Fruit fly (Drosophila melanogaster) whole organism, wandering third instar larva: ENCODE results near the gene Wee1.

Experiments
- Abd-B ChIP-seq: fragments of >200 bp; optimal IDR thresholded peaks from 2 replicates; lab custom pipeline; 2017; ENCODE audit warnings: missing biosample characterization, missing genetic modification characterization
- CG32264 ChIP-seq: fragments of 200-800 bp; sonication (Bioruptor generic); optimal IDR thresholded peaks from 2 replicates; lab custom pipeline; 2016; ENCODE audit warnings: missing biosample characterization, missing genetic modification characterization
- CrebA ChIP-seq: fragments of 200-800 bp; sonication (Bioruptor generic); optimal IDR thresholded peaks from 2 replicates; lab custom pipeline; 2016; ENCODE audit warnings: missing biosample characterization, mild to moderate bottlenecking, missing genetic modification characterization, borderline replicate concordance
- Dfd ChIP-seq: fragments of >200 bp; optimal IDR thresholded peaks from 2 replicates; lab custom pipeline; 2017; ENCODE audit warnings: missing biosample characterization, missing genetic modification characterization
- Dif ChIP-seq: fragments of 200-275, 200-300 bp; sonication (Bioruptor generic); optimal IDR thresholded peaks from 2 replicates; lab custom pipeline; 2018; ENCODE audit warnings: missing biosample characterization, missing genetic modification characterization; ENCODE audit not compliant: partially characterized antibody
- GATAd ChIP-seq: sonication (Bioruptor generic); optimal IDR thresholded peaks from 2 replicates; lab custom pipeline; 2016; ENCODE audit warnings: missing biosample characterization, missing genetic modification characterization
- HLH106 ChIP-seq: fragments of 200-800 bp; optimal IDR thresholded peaks from 3 replicates; lab custom pipeline; 2019; ENCODE audit warnings: missing biosample characterization, mild to moderate bottlenecking, missing genetic modification characterization, moderate library complexity
- Hnf4 ChIP-seq: fragments of 200-800 bp; sonication (Bioruptor generic); optimal IDR thresholded peaks from 2 replicates; lab custom pipeline; 2016; ENCODE audit warnings: missing biosample characterization, mild to moderate bottlenecking, missing genetic modification characterization
- Hr78 ChIP-seq: fragments of >200 bp; optimal IDR thresholded peaks from 2 replicates; lab custom pipeline; 2017; ENCODE audit warnings: missing biosample characterization, missing genetic modification characterization
- Jra ChIP-seq: sonication (Bioruptor generic); optimal IDR thresholded peaks from 2 replicates; lab custom pipeline; 2016; ENCODE audit warnings: missing biosample characterization, missing genetic modification characterization
- Mio ChIP-seq: sonication (Bioruptor generic); optimal IDR thresholded peaks from 2 replicates; lab custom pipeline; 2016; ENCODE audit warnings: missing biosample characterization, missing genetic modification characterization
- Myc ChIP-seq: fragments of >200 bp; optimal IDR thresholded peaks from 2 replicates; lab custom pipeline; 2017
- N ChIP-seq: fragments of >200 bp; optimal IDR thresholded peaks from 2 replicates; lab custom pipeline; 2018; ENCODE audit warnings: missing biosample characterization, missing external identifiers, missing genetic modification characterization
- OdsH ChIP-seq: fragments of 200-800 bp; sonication (Bioruptor generic); optimal IDR thresholded peaks from 2 replicates; lab custom pipeline; 2016; ENCODE audit warnings: missing biosample characterization, mild to moderate bottlenecking, missing genetic modification characterization
- Rel ChIP-seq, 2 experiments: fragments of 200-800 bp; sonication (Bioruptor generic) in 1 of 2; optimal IDR thresholded peaks; 2 replicates in 1 of 2; 3 replicates in 1 of 2; lab custom pipeline; 2016 to 2019; ENCODE audit warnings: mild to moderate bottlenecking in 2 of 2, missing biosample characterization in 2 of 2, missing genetic modification characterization in 2 of 2, moderate library complexity in 1 of 2
- Sp1 ChIP-seq: fragments of 200-800 bp; sonication (Bioruptor generic); optimal IDR thresholded peaks from 3 replicates; lab custom pipeline; 2019; ENCODE audit warnings: missing biosample characterization, mild to moderate bottlenecking, missing genetic modification characterization, moderate library complexity
- br ChIP-seq: fragments of 200-800 bp; sonication (Bioruptor generic); optimal IDR thresholded peaks from 2 replicates; lab custom pipeline; 2016; ENCODE audit warnings: missing biosample characterization, missing genetic modification characterization
- brk ChIP-seq: fragments of 200-800 bp; sonication (Bioruptor generic); optimal IDR thresholded peaks from 2 replicates; lab custom pipeline; 2016; ENCODE audit warnings: missing biosample characterization, mild to moderate bottlenecking, missing genetic modification characterization
- dl ChIP-seq, 2 experiments: fragments of 175-275, 200-275 bp in 1 of 2; fragments of 200-275 bp in 1 of 2; sonication (Bioruptor generic); optimal IDR thresholded peaks; lab custom pipeline; 2018; ENCODE audit warnings: mild to moderate bottlenecking in 2 of 2, missing biosample characterization in 2 of 2, missing genetic modification characterization in 2 of 2, moderate library complexity in 2 of 2; ENCODE audit not compliant: partially characterized antibody in 2 of 2, insufficient read depth in 1 of 2
- dmrt93B ChIP-seq: fragments of 200-800 bp; sonication (Bioruptor generic); optimal IDR thresholded peaks from 2 replicates; lab custom pipeline; 2018; ENCODE audit warnings: missing biosample characterization, mild to moderate bottlenecking, missing genetic modification characterization
- dsf ChIP-seq: sonication (Bioruptor generic); optimal IDR thresholded peaks from 2 replicates; lab custom pipeline; 2016; ENCODE audit warnings: missing biosample characterization, missing genetic modification characterization, borderline replicate concordance
- ey ChIP-seq: fragments of 200-800 bp; sonication (Bioruptor generic); optimal IDR thresholded peaks from 2 replicates; lab custom pipeline; 2016; ENCODE audit warnings: missing biosample characterization, missing genetic modification characterization
- foxo ChIP-seq, 2 experiments: fragments of 200-800 bp; sonication (Bioruptor generic); optimal IDR thresholded peaks; 2 replicates in 1 of 2; 3 replicates in 1 of 2; lab custom pipeline; 2016 to 2017; ENCODE audit warnings: missing biosample characterization in 2 of 2, missing genetic modification characterization in 2 of 2
- fru ChIP-seq: fragments of 200-800 bp; sonication (Bioruptor generic); optimal IDR thresholded peaks from 3 replicates; lab custom pipeline; 2016; ENCODE audit warnings: missing biosample characterization, mild to moderate bottlenecking, missing genetic modification characterization
- h ChIP-seq: fragments of 200-800 bp; sonication (Bioruptor generic); optimal IDR thresholded peaks from 3 replicates; lab custom pipeline; 2016; ENCODE audit warnings: missing biosample characterization, mild to moderate bottlenecking, missing genetic modification characterization
- jim ChIP-seq: fragments of 175-275, 200-325 bp; sonication (Bioruptor generic); optimal IDR thresholded peaks from 2 replicates; lab custom pipeline; 2016; ENCODE audit warnings: missing biosample characterization, mild to moderate bottlenecking, missing genetic modification characterization
- lola ChIP-seq: fragments of >200 bp; optimal IDR thresholded peaks from 2 replicates; lab custom pipeline; 2017; ENCODE audit warnings: missing biosample characterization, missing genetic modification characterization
- pan ChIP-seq: fragments of >200 bp; optimal IDR thresholded peaks from 2 replicates; lab custom pipeline; 2017
- rgr ChIP-seq: fragments of 200-800 bp; sonication (Bioruptor generic); optimal IDR thresholded peaks from 3 replicates; lab custom pipeline; 2016; ENCODE audit warnings: missing biosample characterization, mild to moderate bottlenecking, missing genetic modification characterization
- sv ChIP-seq: fragments of 200-800 bp; sonication (Bioruptor generic); optimal IDR thresholded peaks from 3 replicates; lab custom pipeline; 2016; ENCODE audit warnings: missing biosample characterization, missing genetic modification characterization
- tai ChIP-seq: sonication (Bioruptor generic); optimal IDR thresholded peaks from 2 replicates; lab custom pipeline; 2016; ENCODE audit warnings: missing biosample characterization, missing genetic modification characterization
- usp ChIP-seq: fragments of >200 bp; optimal IDR thresholded peaks from 2 replicates; lab custom pipeline; 2017; ENCODE audit warnings: missing biosample characterization, missing genetic modification characterization
- woc ChIP-seq: sonication (Bioruptor generic); optimal IDR thresholded peaks from 2 replicates; lab custom pipeline; 2016; ENCODE audit warnings: missing biosample characterization, mild to moderate bottlenecking, missing genetic modification characterization

Wee1 gene

DNA sequence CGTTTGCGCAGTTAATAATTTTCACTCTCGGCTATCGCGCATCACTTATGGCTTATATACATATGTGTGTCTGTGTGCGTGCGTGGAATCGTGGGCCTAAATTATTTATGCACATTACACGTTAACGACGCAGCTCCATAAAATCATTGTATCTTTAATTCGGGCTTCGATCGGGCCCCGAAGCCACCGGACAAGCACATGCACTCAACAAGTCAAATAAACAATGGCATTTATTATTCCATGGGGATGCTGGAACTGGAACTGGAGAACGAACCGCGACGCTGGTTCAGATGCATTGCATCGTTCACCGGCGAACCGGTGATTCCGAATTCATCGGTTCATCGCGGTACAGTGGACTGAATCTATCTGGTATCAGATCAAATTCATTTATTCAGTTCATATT is 34.6 kb upstream of the Wee1 start, which contains the start of gene ihog:
Gene ihog (minus strand): TSS at position 269 of the 403 bp plus-strand sequence.
- TF ChIP-seq sv (GFP tag; lab: Kevin White, UChicago) (no peak), woc (GFP tag; lab: Kevin White, UChicago) (peak; percentile 77)

dm6 chr2L:6945088-6945487 is 31.1 kb upstream of the Wee1 start, which contains the start of gene Fgop2:
Fgop2 (minus strand) TSS chr2L:6945289.
- TF ChIP-seq h (no peak), Rel (GFP tag; optimal IDR thresholded peaks at IDR 0.05; lab: Kevin White, UChicago) (no peak), Rel (tag; optimal IDR thresholded peaks at IDR 0.05; lab: Kevin White, UChicago) (peak; percentile 7)
- TF ChIP-seq, all 38 proteins: peak for 1

dm6 chr2L:6942714-6943113 is 28.8 kb upstream of the Wee1 start, which contains the start of gene CG18304:
CG18304 (minus strand) TSS chr2L:6942814.
- TF ChIP-seq lola (GFP tag; lab: Kevin White, UChicago) = no peak
- no peak for TF ChIP-seq Jra (GFP tag; lab: Kevin White, UChicago)
- TF ChIP-seq usp (GFP tag; lab: Kevin White, UChicago) = no peak
- TF ChIP-seq fru (GFP tag; lab: Kevin White, UChicago) = no peak
- no peak for TF ChIP-seq rgr (GFP tag; lab: Kevin White, UChicago)
- no peak for TF ChIP-seq CrebA (GFP tag; lab: Kevin White, UChicago)
- no peak for TF ChIP-seq N (GFP tag; lab: Kevin White, UChicago)
- no peak for TF ChIP-seq Dfd (GFP tag; lab: Kevin White, UChicago)
- TF ChIP-seq, all 38 proteins: peak for 0

dm6 chr2L:6941731-6942130 is 27.8 kb upstream of the Wee1 start:
- no peak for TF ChIP-seq h
- no peak for TF ChIP-seq pan (lab: Kevin White, UChicago)
- TF ChIP-seq Myc (lab: Kevin White, UChicago) = no peak
- no peak for TF ChIP-seq usp (GFP tag; lab: Kevin White, UChicago)
- no peak for TF ChIP-seq N (GFP tag; lab: Kevin White, UChicago)

- TF ChIP-seq usp (GFP tag; lab: Kevin White, UChicago) = no peak
- no peak for TF ChIP-seq jim
- TF ChIP-seq lola (GFP tag; lab: Kevin White, UChicago) = no peak
- TF ChIP-seq Myc (lab: Kevin White, UChicago) = no peak
- no peak for TF ChIP-seq Dif
- TF ChIP-seq Dfd (GFP tag; lab: Kevin White, UChicago) = no peak
- no peak for TF ChIP-seq dsf (GFP tag; lab: Kevin White, UChicago)
- no peak for TF ChIP-seq foxo (GFP tag; optimal IDR thresholded peaks at IDR 0.05; lab: Kevin White, UChicago)
- no peak for TF ChIP-seq brk (GFP tag; lab: Kevin White, UChicago)
- no peak for TF ChIP-seq Hr78 (GFP tag; lab: Kevin White, UChicago)
- TF ChIP-seq OdsH (GFP tag; lab: Kevin White, UChicago) = no peak
- TF ChIP-seq CrebA (GFP tag; lab: Kevin White, UChicago) = no peak
- TF ChIP-seq Abd-B = no peak
- no peak for TF ChIP-seq Rel (GFP tag; optimal IDR thresholded peaks at IDR 0.05; lab: Kevin White, UChicago)
- no peak for TF ChIP-seq Rel (tag; optimal IDR thresholded peaks at IDR 0.05; lab: Kevin White, UChicago)
- TF ChIP-seq br = no peak
- no peak for TF ChIP-seq pan (lab: Kevin White, UChicago)
- no peak for TF ChIP-seq Sp1
- no peak for TF ChIP-seq dl (GFP tag; optimal IDR thresholded peaks at IDR 0.05; lab: Kevin White, UChicago; ENCODE audit: insufficient read depth in 1 of 2, partially characterized antibody in 2 of 2)
- no peak for TF ChIP-seq ey (GFP tag; lab: Kevin White, UChicago)
- no peak for TF ChIP-seq HLH106 (tag; lab: Kevin White, UChicago)
These were observed 25.8 kb upstream of the Wee1 start for dm6 chr2L:6939698-6940097.

DNA sequence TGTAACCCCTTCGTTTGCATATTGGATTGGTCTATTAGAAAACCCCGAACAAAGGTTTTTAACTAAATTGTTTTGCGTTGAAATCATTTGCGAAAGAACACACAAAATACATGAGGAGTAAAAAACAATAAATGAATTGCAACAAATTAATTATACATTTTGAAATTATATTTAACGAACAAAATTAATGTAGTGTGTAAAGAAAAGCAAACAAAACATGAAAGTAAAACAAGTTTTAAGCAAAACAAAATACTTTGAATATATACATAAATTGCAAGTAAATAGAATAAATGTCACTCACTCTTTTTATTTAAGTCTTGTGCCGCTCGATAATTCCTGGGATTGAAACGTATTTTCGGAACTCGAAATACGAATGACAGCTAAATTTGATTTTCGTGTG is 17.9 kb upstream of the Wee1 start, which contains the start of gene CG43232:
Gene CG43232 (plus strand): TSS at position 301 of the 400 bp plus-strand sequence.
- TF ChIP-seq dl (GFP tag; optimal IDR thresholded peaks at IDR 0.05; lab: Kevin White, UChicago; ENCODE audit: insufficient read depth in 1 of 2, partially characterized antibody in 2 of 2) = no peak
- no peak for TF ChIP-seq h
- no peak for TF ChIP-seq Mio (GFP tag; lab: Kevin White, UChicago)
- TF ChIP-seq CrebA (GFP tag; lab: Kevin White, UChicago) = no peak
- no peak for TF ChIP-seq dsf (GFP tag; lab: Kevin White, UChicago)
- TF ChIP-seq Hnf4 (GFP tag; lab: Kevin White, UChicago) = no peak
- no peak for TF ChIP-seq tai
- TF ChIP-seq GATAd (GFP tag; lab: Kevin White, UChicago) = no peak
- TF ChIP-seq foxo (GFP tag; optimal IDR thresholded peaks at IDR 0.05; lab: Kevin White, UChicago) = no peak
- no peak for TF ChIP-seq dmrt93B
- TF ChIP-seq woc (GFP tag; lab: Kevin White, UChicago) = no peak
- no peak for TF ChIP-seq brk (GFP tag; lab: Kevin White, UChicago)
- no peak for TF ChIP-seq Abd-B
- TF ChIP-seq br = no peak
- no peak for TF ChIP-seq OdsH (GFP tag; lab: Kevin White, UChicago)
- no peak for TF ChIP-seq rgr (GFP tag; lab: Kevin White, UChicago)
- TF ChIP-seq CG32264 (GFP tag; lab: Kevin White, UChicago) = no peak
- TF ChIP-seq pan (lab: Kevin White, UChicago) = no peak
- no peak for TF ChIP-seq Jra (GFP tag; lab: Kevin White, UChicago)
- TF ChIP-seq, all 38 proteins: peak for 0
